Fruit fly (Drosophila melanogaster): ENCODE data around the gene S.

S gene

dm6 chr2L:1102349-1102748 lies 24.7 kb upstream of the S start, which contains the start of gene CG4629 (continued):
- TF ChIP-seq CG5245 (GFP tag; optimal IDR thresholded peaks at IDR 0.05) (no peak), ttk (GFP tag; IDR thresholded peaks at IDR 0.05) (no peak), CG12942 (GFP tag; optimal IDR thresholded peaks at IDR 0.05) (no peak), CG6765 (GFP tag; optimal IDR thresholded peaks at IDR 0.05) (no peak), CG9215 (GFP tag; IDR thresholded peaks at IDR 0.05) (no peak), Doc2 (GFP tag; IDR thresholded peaks at IDR 0.05) (no peak), Dad (GFP tag; optimal IDR thresholded peaks at IDR 0.05) (no peak), trh (GFP tag; optimal IDR thresholded peaks at IDR 0.05) (no peak), NfI (GFP tag; optimal IDR thresholded peaks at IDR 0.05) (no peak), CG30431 (GFP tag; optimal IDR thresholded peaks at IDR 0.05) (no peak), Ada2b (GFP tag; IDR thresholded peaks at IDR 0.05) (no peak), Kr (GFP tag; optimal IDR thresholded peaks at IDR 0.05) (no peak), NC2β (GFP tag; optimal IDR thresholded peaks at IDR 0.05) (no peak), fd3F (GFP tag; optimal IDR thresholded peaks at IDR 0.05) (no peak), Gsc (GFP tag; IDR thresholded peaks at IDR 0.05) (no peak), CG7271 (tag; optimal IDR thresholded peaks at IDR 0.05) (no peak), Hr78 (GFP tag; optimal IDR thresholded peaks at IDR 0.05) (no peak), unc-4 (GFP tag; IDR thresholded peaks at IDR 0.05; ENCODE audit: partially characterized antibody) (0 out of 2 replicates have a peak, but pooled peaks have one; percentile 22), CG17385 (GFP tag; optimal IDR thresholded peaks at IDR 0.05) (no peak), Xrp1 (GFP tag; IDR thresholded peaks at IDR 0.05) (no peak), phol (tag; optimal IDR thresholded peaks at IDR 0.05) (no peak), B-H2 (GFP tag; optimal IDR thresholded peaks at IDR 0.05) (no peak), ftz-f1 (GFP tag; optimal IDR thresholded peaks at IDR 0.05) (no peak), Nf-YB (GFP tag; optimal IDR thresholded peaks at IDR 0.05) (no peak), CG32767 (GFP tag; IDR thresholded peaks at IDR 0.05) (no peak), slbo (GFP tag; IDR thresholded peaks at IDR 0.05) (no peak), CG17829 (tag; optimal IDR thresholded peaks at IDR 0.05) (no peak), Pdp1 (GFP tag; optimal IDR thresholded peaks at IDR 0.05) (peak in 1 of 2 experiments; percentile 2), psq (GFP tag; optimal IDR thresholded peaks at IDR 0.05) (no peak), CG1024 (GFP tag; IDR thresholded peaks at IDR 0.05) (no peak), NFAT (GFP tag; IDR thresholded peaks at IDR 0.05) (no peak), cas (GFP tag; IDR thresholded peaks at IDR 0.05) (no peak), tna (GFP tag; IDR thresholded peaks at IDR 0.05; ENCODE audit: partially characterized antibody) (no peak; the same call in 1 of the 2 replicates), amos (GFP tag; IDR thresholded peaks at IDR 0.05; ENCODE audit: partially characterized antibody) (no peak; the same call in 1 of the 2 replicates), gem (tag; optimal IDR thresholded peaks at IDR 0.05) (no peak), CG2199 (GFP tag; IDR thresholded peaks at IDR 0.05) (no peak), Rfx (GFP tag; IDR thresholded peaks at IDR 0.05) (peak; percentile 39; the same call in 1 of the 2 replicates), btn (GFP tag; optimal IDR thresholded peaks at IDR 0.05) (no peak), CG3838 (GFP tag; optimal IDR thresholded peaks at IDR 0.05) (no peak), jing (GFP tag; optimal IDR thresholded peaks at IDR 0.05) (no peak), BEAF-32 (GFP tag; optimal IDR thresholded peaks at IDR 0.05) (no peak), CG10267 (tag; optimal IDR thresholded peaks at IDR 0.05) (no peak), gce (GFP tag; IDR thresholded peaks at IDR 0.05) (no peak), ato (GFP tag; IDR thresholded peaks at IDR 0.05; ENCODE audit: partially characterized antibody) (peak; percentile 26; the same call in 1 of the 2 replicates), Dll (GFP tag; IDR thresholded peaks at IDR 0.05; ENCODE audit: partially characterized antibody) (peak; percentile 19; the same call in 1 of the 4 replicates), CG11398 (GFP tag; optimal IDR thresholded peaks at IDR 0.05) (no peak), Dp (GFP tag; optimal IDR thresholded peaks at IDR 0.05) (no peak), ro (GFP tag; IDR thresholded peaks at IDR 0.05) (no peak), nerfin-1 (tag; optimal IDR thresholded peaks at IDR 0.05) (no peak), CG11093 (GFP tag; IDR thresholded peaks at IDR 0.05) (no peak), slou (GFP tag; optimal IDR thresholded peaks at IDR 0.05) (no peak)
